Worm (Caenorhabditis elegans): ENCODE measurements around the gene mam-7.
A peak's percentile ranks its signal among the peaks of the same experiment; 100 is the strongest.

The mam-7 gene

DNA sequence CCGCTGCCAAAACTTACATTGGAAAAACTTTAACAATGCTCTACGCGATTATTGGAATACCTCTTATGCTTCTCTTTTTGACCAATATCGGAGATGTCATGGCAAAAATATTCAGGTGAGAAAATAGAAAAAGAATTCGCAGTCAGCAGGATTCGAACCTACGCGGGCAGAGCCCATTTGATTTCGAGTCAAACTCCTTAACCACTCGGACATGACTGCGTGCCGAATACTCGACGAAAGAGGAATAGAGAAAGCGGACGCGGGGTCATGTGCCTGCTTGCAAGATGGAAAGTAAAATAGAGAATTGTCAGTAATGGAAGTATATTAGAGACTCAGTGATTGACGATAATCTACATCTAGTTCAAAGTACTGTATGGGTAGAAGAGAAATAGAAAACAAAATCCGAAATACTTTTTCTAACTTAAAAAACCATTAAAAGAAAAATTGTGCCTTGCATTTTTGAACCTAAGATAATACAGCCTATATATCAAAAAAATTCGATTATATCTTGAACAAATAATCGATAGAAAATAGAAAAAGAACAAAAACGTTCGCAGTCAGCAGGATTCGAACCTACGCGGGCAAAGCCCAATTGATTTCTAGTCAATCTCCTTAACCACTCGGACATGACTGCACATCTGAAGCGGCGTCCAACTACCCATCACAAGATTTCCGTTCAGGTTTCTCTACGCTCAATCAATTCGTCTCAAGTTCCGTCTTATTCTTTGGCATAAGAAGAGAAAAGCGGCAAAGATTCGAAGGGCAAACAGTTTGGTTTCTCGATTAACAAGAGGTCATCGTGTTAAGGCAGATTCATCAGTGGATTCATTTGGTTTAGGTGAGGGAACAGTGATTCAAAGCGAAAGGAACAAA lies 31.2 kb upstream of the mam-7 start (continued):
- no peak for TF ChIP-seq F22D6.2 (tag; optimal IDR thresholded peaks at IDR 0.05)
- TF ChIP-seq ztf-28 (GFP tag; IDR thresholded peaks at IDR 0.05) = no peak
- TF ChIP-seq ztf-22 (GFP tag; optimal IDR thresholded peaks at IDR 0.05) = no peak
- no peak for TF ChIP-seq ceh-58 (GFP tag; IDR thresholded peaks at IDR 0.05)
- no peak for TF ChIP-seq lir-1 (GFP tag; conservative IDR thresholded peaks at IDR 0.05)
- no peak for TF ChIP-seq attf-6 (GFP tag; IDR thresholded peaks at IDR 0.05)
- TF ChIP-seq tlf-1 (GFP tag; optimal IDR thresholded peaks at IDR 0.05) = peak; percentile 23
- TF ChIP-seq F37B4.10 (GFP tag; IDR thresholded peaks at IDR 0.05) = no peak
- peak; percentile 71; the same call in 1 of the 2 replicates for TF ChIP-seq Y56A3A.18 (GFP tag; IDR thresholded peaks at IDR 0.05)
- peak; percentile 54; the same call in 1 of the 2 replicates for TF ChIP-seq pbrm-1 (GFP tag; IDR thresholded peaks at IDR 0.05)
- no peak; the same call in 1 of the 2 replicates for TF ChIP-seq madf-8 (GFP tag; conservative IDR thresholded peaks at IDR 0.05)
- peak; percentile 74 for TF ChIP-seq chd-7 (tag; optimal IDR thresholded peaks at IDR 0.05)
- TF ChIP-seq dpl-1 (GFP tag; optimal IDR thresholded peaks at IDR 0.05) = no peak
- 0 out of 2 replicates have a peak, but pooled peaks have one; percentile 27 for TF ChIP-seq D2030.7 (GFP tag; IDR thresholded peaks at IDR 0.05)
- TF ChIP-seq lsy-27 (tag; optimal IDR thresholded peaks at IDR 0.05; ENCODE audit: borderline replicate concordance, insufficient read depth) = no peak
- no peak for TF ChIP-seq T26A5.8 (tag; optimal IDR thresholded peaks at IDR 0.05)
- peak; percentile 72 for TF ChIP-seq athp-1 (tag; optimal IDR thresholded peaks at IDR 0.05)
- TF ChIP-seq K11D2.4 (GFP tag; IDR thresholded peaks at IDR 0.05) = no peak
- peak; percentile 56 for TF ChIP-seq madf-10 (tag; optimal IDR thresholded peaks at IDR 0.05)
- peak; percentile 80 for TF ChIP-seq zim-3 (tag; optimal IDR thresholded peaks at IDR 0.05)
- TF ChIP-seq somi-1 (GFP tag; optimal IDR thresholded peaks at IDR 0.05) = peak; percentile 38
- peak; percentile 59 for TF ChIP-seq ceh-27 (GFP tag; optimal IDR thresholded peaks at IDR 0.05)
- no peak for TF ChIP-seq zfh-2 (GFP tag; conservative IDR thresholded peaks at IDR 0.05)
- TF ChIP-seq hlh-12 (tag; optimal IDR thresholded peaks at IDR 0.05) = peak; percentile 51
- peak; percentile 28 for TF ChIP-seq attf-5 (GFP tag; optimal IDR thresholded peaks at IDR 0.05)
- TF ChIP-seq hmg-1.2 (GFP tag; IDR thresholded peaks at IDR 0.05) = peak; percentile 78
- TF ChIP-seq Y79H2A.3 (GFP tag; conservative IDR thresholded peaks at IDR 0.05) = no peak
- peak; percentile 61 for TF ChIP-seq ccch-3 (GFP tag; optimal IDR thresholded peaks at IDR 0.05)
- TF ChIP-seq ceh-91 (GFP tag; IDR thresholded peaks at IDR 0.05) = no peak
- TF ChIP-seq rpc-1 (optimal IDR thresholded peaks at IDR 0.05) = peak; percentile 60
- TF ChIP-seq rpc-1 (tag; optimal IDR thresholded peaks at IDR 0.05) = peak; percentile 83
- TF ChIP-seq madf-3 (GFP tag; IDR thresholded peaks at IDR 0.05) = peak; percentile 54; the same call in 1 of the 2 replicates
- peak; percentile 51 for TF ChIP-seq unc-130 (GFP tag; optimal IDR thresholded peaks at IDR 0.05)
- no peak for TF ChIP-seq nhr-27 (tag; optimal IDR thresholded peaks at IDR 0.05)
- no peak for TF ChIP-seq tbx-9 (tag; optimal IDR thresholded peaks at IDR 0.05; ENCODE audit: borderline replicate concordance)
- no peak for TF ChIP-seq efl-1 (GFP tag; optimal IDR thresholded peaks at IDR 0.05)
- no peak for TF ChIP-seq nfya-1 (tag; optimal IDR thresholded peaks at IDR 0.05; ENCODE audit: borderline replicate concordance, insufficient read depth)
- peak; percentile 60 for TF ChIP-seq ztf-18 (tag; optimal IDR thresholded peaks at IDR 0.05)
- no peak for TF ChIP-seq F55B11.4 (tag; optimal IDR thresholded peaks at IDR 0.05; ENCODE audit: borderline replicate concordance, insufficient read depth)
- TF ChIP-seq F39B2.1 (GFP tag; IDR thresholded peaks at IDR 0.05) = 0 out of 2 replicates have a peak, but pooled peaks have one; percentile 29
- TF ChIP-seq B0035.1 (tag; optimal IDR thresholded peaks at IDR 0.05) = no peak
- no peak for TF ChIP-seq egl-18 (GFP tag; IDR thresholded peaks at IDR 0.05)
- TF ChIP-seq mel-28 (tag; optimal IDR thresholded peaks at IDR 0.05; ENCODE audit: borderline replicate concordance) = peak; percentile 10
- no peak for TF ChIP-seq ama-1 (optimal IDR thresholded peaks at IDR 0.05)
- TF ChIP-seq ama-1 (GFP tag; optimal IDR thresholded peaks at IDR 0.05) = peak in 1 of 2 experiments; percentile 63
- no peak for TF ChIP-seq sptf-2 (GFP tag; optimal IDR thresholded peaks at IDR 0.05)
- peak; percentile 54 for TF ChIP-seq snpc-3.4 (tag; optimal IDR thresholded peaks at IDR 0.05)
